Worm (Caenorhabditis elegans) whole organism, L1 larva: ENCODE results near the gene C34D10.1.

ENCODE experiments used
- C04F5.9 ChIP-seq: sonication (generic microtip); optimal IDR thresholded peaks from 2 replicates; lab custom pipeline; 2016; ENCODE audit warnings: missing genetic modification characterization, missing compliant biosample characterization
- C16A3.4 ChIP-seq: fragments of 150-350 bp; optimal IDR thresholded peaks from 2 replicates; lab custom pipeline; 2014; ENCODE audit warnings: missing biosample characterization, missing genetic modification characterization
- F16B12.6 ChIP-seq: fragments of 150-350 bp; optimal IDR thresholded peaks from 2 replicates; lab custom pipeline; 2014; ENCODE audit warnings: missing biosample characterization, missing genetic modification characterization
- aly-2 ChIP-seq: fragments of 150-350 bp; optimal IDR thresholded peaks from 2 replicates; lab custom pipeline; 2014; ENCODE audit warnings: missing biosample characterization, missing genetic modification characterization
- blmp-1 ChIP-seq: fragments of 150-350 bp; optimal IDR thresholded peaks from 2 replicates; lab custom pipeline; 2014; ENCODE audit warnings: missing biosample characterization, missing genetic modification characterization
- ceh-82 ChIP-seq, 3 experiments: fragments of 150-350 bp in 1 of 3; sonication (generic microtip) in 2 of 3; optimal IDR thresholded peaks; 2 replicates each; lab custom pipeline; 2014 to 2017; ENCODE audit warnings: missing biosample characterization in 3 of 3, missing genetic modification characterization in 3 of 3
- ceh-88 ChIP-seq: fragments of 200-800 bp; sonication (Bioruptor generic); IDR thresholded peaks from 2 replicates; pipeline ENCODE4 v1.3.6; 2022; ENCODE audit warnings: missing genetic modification characterization, missing compliant biosample characterization
- ces-1 ChIP-seq: fragments of 150-350 bp; optimal IDR thresholded peaks from 2 replicates; lab custom pipeline; 2014; ENCODE audit warnings: missing biosample characterization, missing genetic modification reagents, missing genetic modification characterization
- dpl-1 ChIP-seq, 3 experiments: fragments of 150-350 bp in 2 of 3; sonication (generic microtip) in 1 of 3; optimal IDR thresholded peaks; 2 replicates each; lab custom pipeline; 2014 to 2017; ENCODE audit warnings: missing biosample characterization in 3 of 3, missing genetic modification characterization in 3 of 3, missing genetic modification reagents in 3 of 3
- dsc-1 ChIP-seq: sonication (generic microtip); optimal IDR thresholded peaks from 2 replicates; lab custom pipeline; 2016; ENCODE audit warnings: mild to moderate bottlenecking, missing genetic modification characterization, missing compliant biosample characterization
- efl-1 ChIP-seq, 4 experiments: fragments of 150-350 bp; optimal IDR thresholded peaks in 3 of 4; peaks in 1 of 4; 1 replicate in 1 of 4; 2 replicates in 3 of 4; lab custom pipeline; 2014; ENCODE audit warnings: missing biosample characterization in 2 of 4, missing genetic modification characterization in 2 of 4, missing genetic modification reagents in 2 of 4
- efl-3 ChIP-seq: fragments of 200-800 bp; sonication (Bioruptor generic); optimal IDR thresholded peaks from 2 replicates; lab custom pipeline; 2018; ENCODE audit warnings: mild to moderate bottlenecking, missing genetic modification characterization, missing compliant biosample characterization
- egl-13 ChIP-seq: sonication (generic microtip); optimal IDR thresholded peaks from 2 replicates; lab custom pipeline; 2016; ENCODE audit warnings: missing genotype, missing genetic modification reagents, missing genetic modification characterization, missing compliant biosample characterization
- egl-27 ChIP-seq, 2 experiments: fragments of 150-350 bp in 1 of 2; sonication (generic microtip); optimal IDR thresholded peaks; 3 replicates each; lab custom pipeline; 2017 to 2018; ENCODE audit warnings: missing biosample characterization in 2 of 2, missing genetic modification characterization in 2 of 2, missing genetic modification reagents in 2 of 2
- elt-2 ChIP-seq: sonication (generic microtip); optimal IDR thresholded peaks from 2 replicates; lab custom pipeline; 2016; ENCODE audit warnings: missing genetic modification characterization, mild to moderate bottlenecking, inconsistent platforms, missing compliant biosample characterization, missing genetic modification reagents
- ets-5 ChIP-seq: fragments of 200-800 bp; sonication (Bioruptor generic); IDR thresholded peaks from 2 replicates; pipeline ENCODE4 v1.3.6; 2022; ENCODE audit warnings: missing genetic modification characterization, missing compliant biosample characterization
- fkh-10 ChIP-seq: sonication (generic microtip); optimal IDR thresholded peaks from 2 replicates; lab custom pipeline; 2017; ENCODE audit warnings: missing biosample characterization, missing genetic modification reagents, missing genetic modification characterization
- fkh-4 ChIP-seq: sonication (generic microtip); optimal IDR thresholded peaks from 2 replicates; lab custom pipeline; 2016; ENCODE audit warnings: missing compliant biosample characterization, missing genetic modification characterization, borderline replicate concordance
- fos-1 ChIP-seq: fragments of 150-350 bp; optimal IDR thresholded peaks from 2 replicates; lab custom pipeline; 2014; ENCODE audit warnings: missing biosample characterization, missing genetic modification characterization
- grh-1 ChIP-seq: fragments of 200-800 bp; sonication (Bioruptor generic); IDR thresholded peaks from 2 replicates; pipeline ENCODE4 v1.3.6; 2022; ENCODE audit warnings: missing genetic modification reagents, missing genetic modification characterization, missing compliant biosample characterization
- hlh-17 ChIP-seq: fragments of 200-800 bp; sonication (Bioruptor generic); optimal IDR thresholded peaks from 2 replicates; lab custom pipeline; 2018; ENCODE audit warnings: missing genetic modification characterization, mild to moderate bottlenecking, missing compliant biosample characterization, moderate library complexity, borderline replicate concordance
- hlh-4 ChIP-seq: sonication (generic microtip); optimal IDR thresholded peaks from 2 replicates; lab custom pipeline; 2016; ENCODE audit warnings: mild to moderate bottlenecking, missing genetic modification characterization, missing compliant biosample characterization
- jun-1 ChIP-seq: fragments of 150-350 bp; optimal IDR thresholded peaks from 2 replicates; lab custom pipeline; 2014; ENCODE audit warnings: missing biosample characterization, missing genetic modification reagents, missing genetic modification characterization
- lin-13 ChIP-seq: fragments of 150-350 bp; optimal IDR thresholded peaks from 2 replicates; lab custom pipeline; 2014; ENCODE audit warnings: missing biosample characterization, missing genetic modification reagents, missing genetic modification characterization
- lin-14 ChIP-seq: fragments of 200-800 bp; sonication (Bioruptor generic); optimal IDR thresholded peaks from 2 replicates; lab custom pipeline; 2018; ENCODE audit warnings: mild to moderate bottlenecking, missing genetic modification characterization, moderate library complexity, missing compliant biosample characterization
- lin-15B ChIP-seq: fragments of 150-350 bp; sonication (generic microtip); optimal IDR thresholded peaks from 3 replicates; lab custom pipeline; 2014; ENCODE audit warnings: missing biosample characterization, missing genetic modification characterization
- lin-35 ChIP-seq, 2 experiments: fragments of 150-350 bp; optimal IDR thresholded peaks; 2 replicates each; lab custom pipeline; 2014; ENCODE audit warnings: missing biosample characterization in 2 of 2, missing genetic modification characterization in 2 of 2, missing genetic modification reagents in 2 of 2
- lsy-2 ChIP-seq, 2 experiments: fragments of 150-350 bp; optimal IDR thresholded peaks; 2 replicates each; lab custom pipeline; 2014; ENCODE audit warnings: missing biosample characterization in 2 of 2, missing genetic modification characterization in 2 of 2
- mab-9 ChIP-seq: fragments of 200-800 bp; sonication (Bioruptor generic); IDR thresholded peaks from 2 replicates; pipeline ENCODE4 v1.3.6; 2022; ENCODE audit warnings: missing genetic modification reagents, missing genetic modification characterization, missing compliant biosample characterization
- mdl-1 ChIP-seq, 2 experiments: fragments of 150-350 bp; optimal IDR thresholded peaks; 2 replicates each; lab custom pipeline; 2014 to 2017; ENCODE audit warnings: missing biosample characterization in 2 of 2, missing genetic modification characterization in 2 of 2, inconsistent platforms in 1 of 2
- mef-2 ChIP-seq: fragments of 150-350 bp; optimal IDR thresholded peaks from 2 replicates; lab custom pipeline; 2014; ENCODE audit warnings: missing biosample characterization, missing genetic modification characterization
- mep-1 ChIP-seq: fragments of 150-350 bp; optimal IDR thresholded peaks from 2 replicates; lab custom pipeline; 2014; ENCODE audit warnings: missing biosample characterization, missing genetic modification characterization
- nhr-11 ChIP-seq: fragments of 150-350 bp; optimal IDR thresholded peaks from 2 replicates; lab custom pipeline; 2014; ENCODE audit warnings: missing biosample characterization, missing genetic modification characterization
- nhr-19 ChIP-seq: fragments of 200-800 bp; sonication (Bioruptor generic); conservative IDR thresholded peaks from 2 replicates; pipeline ENCODE4 v1.3.6; 2022; ENCODE audit warnings: missing genetic modification characterization, missing compliant biosample characterization
- nhr-237 ChIP-seq: fragments of 150-350 bp; optimal IDR thresholded peaks from 2 replicates; lab custom pipeline; 2014; ENCODE audit warnings: missing biosample characterization, missing genetic modification characterization
- nhr-71 ChIP-seq: sonication (generic microtip); optimal IDR thresholded peaks from 2 replicates; lab custom pipeline; 2016; ENCODE audit warnings: mild to moderate bottlenecking, missing genetic modification characterization, moderate library complexity, missing compliant biosample characterization
- nhr-76 ChIP-seq: sonication (generic microtip); optimal IDR thresholded peaks from 2 replicates; lab custom pipeline; 2017; ENCODE audit warnings: missing biosample characterization, missing genetic modification characterization
- nhr-77 ChIP-seq: fragments of 150-350 bp; optimal IDR thresholded peaks from 2 replicates; lab custom pipeline; 2014; ENCODE audit warnings: missing biosample characterization, missing genetic modification characterization
- nhr-84 ChIP-seq: sonication (generic microtip); optimal IDR thresholded peaks from 2 replicates; lab custom pipeline; 2017; ENCODE audit warnings: missing biosample characterization, missing genetic modification characterization
- nhr-85 ChIP-seq: sonication (generic microtip); peaks from one replicate; lab custom pipeline; 2016; ENCODE audit warnings: missing genetic modification characterization, inconsistent platforms, missing compliant biosample characterization
- nhr-90 ChIP-seq: sonication (generic microtip); optimal IDR thresholded peaks from 2 replicates; lab custom pipeline; 2016; ENCODE audit warnings: mild to moderate bottlenecking, missing genetic modification characterization, missing compliant biosample characterization; ENCODE audit not compliant: poor library complexity
- pqm-1 ChIP-seq: sonication (generic microtip); optimal IDR thresholded peaks from 3 replicates; lab custom pipeline; 2017; ENCODE audit warnings: missing biosample characterization, missing genetic modification characterization
- rnt-1 ChIP-seq: sonication (generic microtip); optimal IDR thresholded peaks from 2 replicates; lab custom pipeline; 2016; ENCODE audit warnings: mild to moderate bottlenecking, missing genetic modification characterization, moderate library complexity, missing compliant biosample characterization
- skn-1 ChIP-seq: fragments of 150-350 bp; optimal IDR thresholded peaks from 2 replicates; lab custom pipeline; 2014; ENCODE audit warnings: missing biosample characterization, missing genetic modification characterization
- snu-23 ChIP-seq: sonication (generic microtip); optimal IDR thresholded peaks from 2 replicates; lab custom pipeline; 2016; ENCODE audit warnings: missing genetic modification characterization, missing compliant biosample characterization
- sox-4 ChIP-seq: sonication (generic microtip); optimal IDR thresholded peaks from 2 replicates; lab custom pipeline; 2016; ENCODE audit warnings: missing genetic modification characterization, missing compliant biosample characterization
- sup-37 ChIP-seq: fragments of 200-800 bp; sonication (Bioruptor generic); optimal IDR thresholded peaks from 2 replicates; lab custom pipeline; 2018; ENCODE audit warnings: mild to moderate bottlenecking, missing genetic modification characterization, missing compliant biosample characterization
- swsn-7 ChIP-seq: sonication (generic microtip); optimal IDR thresholded peaks from 2 replicates; lab custom pipeline; 2016; ENCODE audit warnings: missing genetic modification characterization, missing compliant biosample characterization
- tlp-1 ChIP-seq: fragments of 150-350 bp; optimal IDR thresholded peaks from 2 replicates; lab custom pipeline; 2014; ENCODE audit warnings: missing biosample characterization, missing genetic modification characterization
- unc-130 ChIP-seq: fragments of 150-350 bp; optimal IDR thresholded peaks from 2 replicates; lab custom pipeline; 2017; ENCODE audit warnings: missing biosample characterization, missing genetic modification characterization, inconsistent platforms
- xbp-1 ChIP-seq: sonication (generic microtip); optimal IDR thresholded peaks from 2 replicates; lab custom pipeline; 2016; ENCODE audit warnings: missing genetic modification characterization, missing compliant biosample characterization
- zag-1 ChIP-seq: fragments of 150-350 bp; optimal IDR thresholded peaks from 2 replicates; lab custom pipeline; 2014; ENCODE audit warnings: missing biosample characterization, missing genetic modification characterization
- ztf-11 ChIP-seq, 2 experiments: sonication (generic microtip); optimal IDR thresholded peaks; 2 replicates each; lab custom pipeline; 2016 to 2017; ENCODE audit warnings: missing genetic modification characterization in 2 of 2, missing biosample characterization in 1 of 2, missing compliant biosample characterization in 1 of 2

Gene C34D10.1

ce11 chrX:7986892-7987291 lies 42.4 kb upstream of the C34D10.1 start:
- TF ChIP-seq dpl-1 (GFP tag; optimal IDR thresholded peaks at IDR 0.05; lab: Kevin White, UChicago) = peak in 2 of 3 experiments; percentile 12 to 17
- no peak for TF ChIP-seq efl-3
- no peak for TF ChIP-seq fos-1
- peak; percentile 18 for TF ChIP-seq lin-13 (GFP tag; lab: Kevin White, UChicago)
- TF ChIP-seq nhr-84 (tag; lab: Kevin White, UChicago) = no peak
- TF ChIP-seq sup-37 (GFP tag; lab: Kevin White, UChicago) = no peak
- no peak for TF ChIP-seq sox-4
- TF ChIP-seq F16B12.6 (tag; lab: Kevin White, UChicago) = no peak
- TF ChIP-seq aly-2 (tag; lab: Kevin White, UChicago) = no peak
- TF ChIP-seq lin-14 = peak; percentile 89
- no peak for TF ChIP-seq fkh-4
- peak; percentile 21 for TF ChIP-seq swsn-7 (tag; lab: Kevin White, UChicago)
- no peak for TF ChIP-seq mef-2
- peak; percentile 63 for TF ChIP-seq mep-1 (tag; lab: Kevin White, UChicago)
- peak; percentile 42 for TF ChIP-seq grh-1 (GFP tag; lab: Robert Waterston, UW)
- no peak for TF ChIP-seq nhr-237 (tag; lab: Kevin White, UChicago)
- no peak for TF ChIP-seq ces-1
- no peak for TF ChIP-seq pqm-1 (tag; lab: Kevin White, UChicago)
- TF ChIP-seq mab-9 (GFP tag; lab: Robert Waterston, UW) = no peak
- TF ChIP-seq egl-27 (tag; optimal IDR thresholded peaks at IDR 0.05; lab: Kevin White, UChicago) = no peak
- 0 out of 2 replicates have a peak, but pooled peaks have one; percentile 33 for TF ChIP-seq ceh-88
- TF ChIP-seq lin-15B = no peak
- no peak for TF ChIP-seq fkh-10
- no peak for TF ChIP-seq C04F5.9 (tag; lab: Kevin White, UChicago)
- TF ChIP-seq dsc-1 (tag; lab: Kevin White, UChicago) = no peak
- no peak for TF ChIP-seq nhr-76 (tag; lab: Kevin White, UChicago)
- peak; percentile 85 for TF ChIP-seq elt-2 (tag; lab: Kevin White, UChicago)
- peak; percentile 25 to 61 for TF ChIP-seq lsy-2 (tag; optimal IDR thresholded peaks at IDR 0.05; lab: Kevin White, UChicago)
- peak in 1 of 2 experiments; percentile 19 for TF ChIP-seq efl-1 (optimal IDR thresholded peaks at IDR 0.05; lab: Kevin White, UChicago)
- TF ChIP-seq efl-1 (GFP tag; optimal IDR thresholded peaks at IDR 0.05 in 1 of 2; lab: Kevin White, UChicago) = no peak
- TF ChIP-seq ztf-11 (tag; optimal IDR thresholded peaks at IDR 0.05; lab: Kevin White, UChicago) = no peak
- no peak for TF ChIP-seq ceh-82 (tag; optimal IDR thresholded peaks at IDR 0.05; lab: Kevin White, UChicago)
- peak; percentile 48 for TF ChIP-seq C16A3.4
- TF ChIP-seq skn-1 (tag; lab: Kevin White, UChicago) = no peak
- peak; percentile 95 for TF ChIP-seq nhr-71 (tag; lab: Kevin White, UChicago)
- TF ChIP-seq zag-1 = no peak
- peak; percentile 52 for TF ChIP-seq xbp-1 (tag; lab: Kevin White, UChicago)
- peak in 1 of 2 experiments; percentile 76 for TF ChIP-seq lin-35 (GFP tag; optimal IDR thresholded peaks at IDR 0.05; lab: Kevin White, UChicago)
- TF ChIP-seq ets-5 = no peak
- no peak for TF ChIP-seq hlh-17 (GFP tag; lab: Kevin White, UChicago)
- no peak for TF ChIP-seq nhr-11 (tag; lab: Kevin White, UChicago)
- TF ChIP-seq egl-13 (tag; lab: Kevin White, UChicago) = no peak
- peak; percentile 62 for TF ChIP-seq unc-130 (tag; lab: Kevin White, UChicago)
- TF ChIP-seq hlh-4 (tag; lab: Kevin White, UChicago) = no peak
- TF ChIP-seq mdl-1 (tag; optimal IDR thresholded peaks at IDR 0.05; lab: Kevin White, UChicago) = peak in 1 of 2 experiments; percentile 76
- TF ChIP-seq rnt-1 (tag; lab: Kevin White, UChicago) = no peak
- no peak for TF ChIP-seq tlp-1
- peak; percentile 87 for TF ChIP-seq nhr-90 (tag; lab: Kevin White, UChicago)
- TF ChIP-seq nhr-19 (GFP tag; lab: Robert Waterston, UW) = peak; percentile 80
- TF ChIP-seq snu-23 (GFP tag; lab: Kevin White, UChicago) = peak; percentile 80
- TF ChIP-seq nhr-85 (tag; lab: Kevin White, UChicago) = peak; percentile 99
- TF ChIP-seq jun-1 (tag; lab: Kevin White, UChicago) = no peak
- no peak for TF ChIP-seq nhr-77
- TF ChIP-seq blmp-1 (tag; lab: Kevin White, UChicago) = peak; percentile 72
